Worm (Caenorhabditis elegans) whole organism, L3 larva: ENCODE results near the gene sup-37.

Experiments used
- R02D3.7 ChIP-seq: fragments of 150-350 bp; optimal IDR thresholded peaks from 2 replicates; lab custom pipeline; 2014; ENCODE audit warnings: missing biosample characterization, missing genetic modification characterization
- ZK546.5 ChIP-seq: sonication (generic microtip); optimal IDR thresholded peaks from 2 replicates; lab custom pipeline; 2017; ENCODE audit warnings: missing biosample characterization, missing genetic modification characterization
- ama-1 ChIP-seq: fragments of 150-350 bp; optimal IDR thresholded peaks from 2 replicates; lab custom pipeline; 2018
- ceh-16 ChIP-seq: sonication (generic microtip); optimal IDR thresholded peaks from 2 replicates; lab custom pipeline; 2017; ENCODE audit warnings: missing biosample characterization, missing genetic modification characterization
- ceh-28 ChIP-seq: fragments of 150-350 bp; optimal IDR thresholded peaks from 2 replicates; lab custom pipeline; 2014; ENCODE audit warnings: missing biosample characterization, missing genetic modification reagents, missing genetic modification characterization
- daf-12 ChIP-seq: fragments of 150-350 bp; optimal IDR thresholded peaks from 2 replicates; lab custom pipeline; 2014; ENCODE audit warnings: missing biosample characterization, missing genetic modification reagents, missing genetic modification characterization
- elt-1 ChIP-seq: fragments of 150-350 bp; optimal IDR thresholded peaks from 2 replicates; lab custom pipeline; 2014; ENCODE audit warnings: missing biosample characterization, missing genetic modification characterization
- elt-2 ChIP-seq: sonication (generic microtip); optimal IDR thresholded peaks from 2 replicates; lab custom pipeline; 2016; ENCODE audit warnings: missing genetic modification reagents, mild to moderate bottlenecking, missing genetic modification characterization, missing compliant biosample characterization
- elt-3 ChIP-seq, 3 experiments: fragments of 150-350 bp in 1 of 3; sonication (generic microtip) in 2 of 3; optimal IDR thresholded peaks; 2 replicates in 2 of 3; 4 replicates in 1 of 3; lab custom pipeline; 2014 to 2017; ENCODE audit warnings: missing biosample characterization in 3 of 3, missing genetic modification characterization in 3 of 3
- eor-1 ChIP-seq, 2 experiments: fragments of 150-350 bp; optimal IDR thresholded peaks; 2 replicates each; lab custom pipeline; 2014 to 2018; ENCODE audit warnings: missing biosample characterization in 2 of 2, missing genetic modification characterization in 2 of 2
- fkh-10 ChIP-seq: sonication (generic microtip); optimal IDR thresholded peaks from 2 replicates; lab custom pipeline; 2017; ENCODE audit warnings: missing biosample characterization, missing genetic modification reagents, missing genetic modification characterization
- fos-1 ChIP-seq: fragments of 150-350 bp; optimal IDR thresholded peaks from 2 replicates; lab custom pipeline; 2014; ENCODE audit warnings: missing biosample characterization, missing genetic modification characterization
- hmg-11 ChIP-seq: sonication (generic microtip); optimal IDR thresholded peaks from 2 replicates; lab custom pipeline; 2016; ENCODE audit warnings: missing genetic modification characterization, missing compliant biosample characterization
- lin-15B ChIP-seq: fragments of 150-350 bp; optimal IDR thresholded peaks from 2 replicates; lab custom pipeline; 2014; ENCODE audit warnings: missing biosample characterization, missing genetic modification characterization
- lin-39 ChIP-seq: fragments of 150-350 bp; optimal IDR thresholded peaks from 2 replicates; lab custom pipeline; 2018; ENCODE audit warnings: missing biosample characterization, missing genetic modification reagents, missing genetic modification characterization
- lsy-12 ChIP-seq: sonication (generic microtip); optimal IDR thresholded peaks from 2 replicates; lab custom pipeline; 2016; ENCODE audit warnings: mild to moderate bottlenecking, missing genetic modification characterization, missing compliant biosample characterization
- mml-1 ChIP-seq: fragments of 150-350 bp; sonication (generic microtip); optimal IDR thresholded peaks from 3 replicates; lab custom pipeline; 2014; ENCODE audit warnings: missing biosample characterization, missing genetic modification characterization
- nhr-28 ChIP-seq: fragments of 150-350 bp; optimal IDR thresholded peaks from 2 replicates; lab custom pipeline; 2014; ENCODE audit warnings: missing biosample characterization, missing genetic modification characterization
- nhr-67 ChIP-seq: fragments of 150-350 bp; optimal IDR thresholded peaks from 2 replicates; lab custom pipeline; 2014; ENCODE audit warnings: missing biosample characterization, missing genetic modification characterization
- nhr-76 ChIP-seq: fragments of 150-350 bp; sonication (generic microtip); optimal IDR thresholded peaks from 5 replicates; lab custom pipeline; 2014; ENCODE audit warnings: missing biosample characterization, missing genetic modification characterization
- nhr-77 ChIP-seq: fragments of 150-350 bp; optimal IDR thresholded peaks from 2 replicates; lab custom pipeline; 2014; ENCODE audit warnings: missing biosample characterization, missing genetic modification characterization
- pha-4 ChIP-seq: fragments of 150-350 bp; optimal IDR thresholded peaks from 2 replicates; lab custom pipeline; 2014; ENCODE audit warnings: missing biosample characterization, missing genetic modification reagents, missing genetic modification characterization
- pqm-1 ChIP-seq: fragments of 150-350 bp; optimal IDR thresholded peaks from 2 replicates; lab custom pipeline; 2017; ENCODE audit warnings: missing biosample characterization, missing genetic modification characterization, inconsistent platforms
- sea-2 ChIP-seq: fragments of 150-350 bp; sonication (generic microtip); optimal IDR thresholded peaks from 4 replicates; lab custom pipeline; 2014; ENCODE audit warnings: missing biosample characterization, missing genetic modification reagents, missing genetic modification characterization
- skn-1 ChIP-seq: fragments of 150-350 bp; optimal IDR thresholded peaks from 2 replicates; lab custom pipeline; 2014; ENCODE audit warnings: missing biosample characterization, missing genetic modification characterization
- snpc-4 ChIP-seq: fragments of 150-350 bp; optimal IDR thresholded peaks from 2 replicates; lab custom pipeline; 2014; ENCODE audit warnings: missing biosample characterization, missing genetic modification characterization
- unc-62 ChIP-seq: fragments of 150-350 bp; sonication (generic microtip); optimal IDR thresholded peaks from 4 replicates; lab custom pipeline; 2014; ENCODE audit warnings: missing biosample characterization, missing genetic modification reagents, missing genetic modification characterization
- ztf-11 ChIP-seq: fragments of 150-350 bp; optimal IDR thresholded peaks from 2 replicates; lab custom pipeline; 2014; ENCODE audit warnings: missing biosample characterization, missing genetic modification characterization
- ztf-4 ChIP-seq: fragments of 150-350 bp; optimal IDR thresholded peaks from 2 replicates; lab custom pipeline; 2014; ENCODE audit warnings: missing biosample characterization, missing genetic modification characterization

Gene sup-37

ce11 chrV:8786245-8786644, at the start of gene sup-37:
TSS of gene sup-37 (plus strand) at chrV:8786545.
- TF ChIP-seq lin-15B (tag; lab: Kevin White, UChicago) (no peak), elt-2 (tag; lab: Kevin White, UChicago) (no peak)

- TF ChIP-seq pha-4 (peak; percentile 9), mml-1 (tag; lab: Kevin White, UChicago) (no peak)
Observed at ce11 chrV:8739136-8739535, 47.2 kb upstream of the sup-37 start, which contains the start of gene ZC196.2. TSS of gene ZC196.2 (plus strand) at chrV:8739436.

ce11 chrV:8745858-8746257, 40.5 kb upstream of the sup-37 start, which contains the start of gene B0507.6:
TSS of gene B0507.6 (plus strand) at chrV:8746158.
- no peak for TF ChIP-seq nhr-76 (tag; lab: Kevin White, UChicago)
- no peak for TF ChIP-seq ZK546.5
- no peak for TF ChIP-seq hmg-11 (tag; lab: Kevin White, UChicago)
- TF ChIP-seq lin-39 (tag; lab: Kevin White, UChicago) = no peak
- no peak for TF ChIP-seq unc-62 (GFP tag; lab: Kevin White, UChicago)
- TF ChIP-seq R02D3.7 (tag; lab: Kevin White, UChicago) = no peak
- TF ChIP-seq ztf-11 = no peak
- TF ChIP-seq skn-1 = no peak
- no peak for TF ChIP-seq daf-12
- no peak for TF ChIP-seq pqm-1
- TF ChIP-seq ztf-4 (tag; lab: Kevin White, UChicago) = no peak
- no peak for TF ChIP-seq lin-15B (tag; lab: Kevin White, UChicago)

ce11 chrV:8753395-8753794, 33.0 kb upstream of the sup-37 start, which contains the start of gene B0507.5:
TSS of gene B0507.5 (plus strand) at chrV:8753695.
- TF ChIP-seq fkh-10 (no peak), lsy-12 (tag; lab: Kevin White, UChicago) (no peak), skn-1 (no peak), ZK546.5 (no peak), mml-1 (tag; lab: Kevin White, UChicago) (no peak), nhr-28 (tag; lab: Kevin White, UChicago) (no peak), ztf-4 (tag; lab: Kevin White, UChicago) (no peak), lin-39 (tag; lab: Kevin White, UChicago) (no peak), pqm-1 (no peak), ztf-11 (no peak), sea-2 (no peak), elt-3 (tag; optimal IDR thresholded peaks at IDR 0.05; lab: Kevin White, UChicago) (no peak), ceh-16 (tag; lab: Kevin White, UChicago) (no peak), fos-1 (tag; lab: Kevin White, UChicago) (no peak), nhr-77 (tag; lab: Kevin White, UChicago) (no peak), elt-1 (no peak)

- TF ChIP-seq ama-1 (lab: Kevin White, UChicago) (no peak), lin-15B (tag; lab: Kevin White, UChicago) (no peak), nhr-67 (tag; lab: Kevin White, UChicago) (no peak)
Observed at ce11 chrV:8754670-8755069, 31.7 kb upstream of the sup-37 start, which contains the start of gene B0507.4. TSS of gene B0507.4 (plus strand) at chrV:8754970.

ce11 chrV:8758618-8759017, 27.7 kb upstream of the sup-37 start, which contains the start of gene B0507.7:
TSS of gene B0507.7 (minus strand) at chrV:8758718.
- TF ChIP-seq lin-39 (tag; lab: Kevin White, UChicago) (no peak), elt-3 (tag; optimal IDR thresholded peaks at IDR 0.05; lab: Kevin White, UChicago) (no peak), elt-1 (no peak)

- TF ChIP-seq eor-1 (tag; optimal IDR thresholded peaks at IDR 0.05; lab: Kevin White, UChicago) (no peak), elt-1 (no peak), snpc-4 (tag; lab: Kevin White, UChicago) (no peak), ceh-28 (tag; lab: Kevin White, UChicago) (no peak), nhr-77 (tag; lab: Kevin White, UChicago) (no peak)
Observed at ce11 chrV:8760416-8760815, 25.9 kb upstream of the sup-37 start, which contains the start of gene ddn-1. TSS of gene ddn-1 (minus strand) at chrV:8760516.
